Fruit fly (Drosophila melanogaster) Kc167 (cell line): ENCODE measurements around the gene Tsp74F.

Source experiments
- Myc ChIP-seq: fragments of >200 bp; optimal IDR thresholded peaks from 2 replicates; lab custom pipeline; 2017; ENCODE audit warnings: missing external identifiers
- Sin3A ChIP-seq: fragments of >200 bp; optimal IDR thresholded peaks from 2 replicates; lab custom pipeline; 2018; ENCODE audit warnings: missing external identifiers
- h ChIP-seq: fragments of >200 bp; optimal IDR thresholded peaks from 3 replicates; lab custom pipeline; 2018; ENCODE audit warnings: missing external identifiers
- insv ChIP-seq: fragments of >200 bp; optimal IDR thresholded peaks from 3 replicates; lab custom pipeline; 2018; ENCODE audit warnings: missing external identifiers
- psq ChIP-seq: fragments of >200 bp; optimal IDR thresholded peaks from 2 replicates; lab custom pipeline; 2017; ENCODE audit warnings: missing external identifiers
- ttk ChIP-seq: sonication (Bioruptor generic); optimal IDR thresholded peaks from 2 replicates; lab custom pipeline; 2017; ENCODE audit warnings: missing external identifiers

dm6 chr3L:17904593-17904992 lies 8.9 kb upstream of the Tsp74F start:
- TF ChIP-seq insv (lab: Kevin White, UChicago) = no peak
- TF ChIP-seq Sin3A (lab: Kevin White, UChicago) = no peak
- TF ChIP-seq psq (lab: Kevin White, UChicago) = no peak
- no peak for TF ChIP-seq ttk
- no peak for TF ChIP-seq h
- TF ChIP-seq Myc (lab: Kevin White, UChicago) = no peak
